Fruit fly (Drosophila melanogaster): ENCODE measurements around the gene Hml.

The Hml gene

dm6 chr3L:13862403-13862802, 16.5 kb downstream of the Hml start (continued):
- TF ChIP-seq CG7357 (GFP tag; IDR thresholded peaks at IDR 0.05), result peak; percentile 78; the same call in 2 of the 3 replicates
- TF ChIP-seq lbe (GFP tag; optimal IDR thresholded peaks at IDR 0.05), result no peak
- no peak for TF ChIP-seq nau (GFP tag; optimal IDR thresholded peaks at IDR 0.05)
- TF ChIP-seq zfh1 (GFP tag; IDR thresholded peaks at IDR 0.05), result peak; percentile 92
- peak; percentile 66 for TF ChIP-seq CG3838 (GFP tag; optimal IDR thresholded peaks at IDR 0.05)
- peak; percentile 89 for TF ChIP-seq Hsf (GFP tag; optimal IDR thresholded peaks at IDR 0.05)
- no peak for TF ChIP-seq CG1792 (GFP tag; optimal IDR thresholded peaks at IDR 0.05)
- TF ChIP-seq CG4360 (GFP tag; IDR thresholded peaks at IDR 0.05), result peak; percentile 65
- peak; percentile 75 for TF ChIP-seq crol (GFP tag; IDR thresholded peaks at IDR 0.05)
- no peak for TF ChIP-seq Ada2b (GFP tag; IDR thresholded peaks at IDR 0.05)
- peak; percentile 88 for TF ChIP-seq Dad (GFP tag; optimal IDR thresholded peaks at IDR 0.05)
- TF ChIP-seq CG5180 (GFP tag; optimal IDR thresholded peaks at IDR 0.05), result no peak
- peak; percentile 71 for TF ChIP-seq Drgx (GFP tag; IDR thresholded peaks at IDR 0.05)
- peak; percentile 61 for TF ChIP-seq CG8281 (tag; optimal IDR thresholded peaks at IDR 0.05)
- peak; percentile 76 for TF ChIP-seq CG8089 (GFP tag; optimal IDR thresholded peaks at IDR 0.05)
- peak; percentile 57 for TF ChIP-seq E2f2 (GFP tag; IDR thresholded peaks at IDR 0.05)
- peak; percentile 93 for TF ChIP-seq GATAe (GFP tag; conservative IDR thresholded peaks at IDR 0.05)
- TF ChIP-seq nerfin-1 (tag; optimal IDR thresholded peaks at IDR 0.05), result no peak
- peak; percentile 95 for TF ChIP-seq sens (GFP tag)
- TF ChIP-seq CG13296 (GFP tag; optimal IDR thresholded peaks at IDR 0.05), result peak; percentile 76
- peak; percentile 56; the same call in 1 of the 2 replicates for TF ChIP-seq tna (GFP tag; IDR thresholded peaks at IDR 0.05; ENCODE audit: partially characterized antibody)
- peak; percentile 58 for TF ChIP-seq CG8388 (GFP tag; optimal IDR thresholded peaks at IDR 0.05)
- no peak for TF ChIP-seq Dp (GFP tag; optimal IDR thresholded peaks at IDR 0.05)
- no peak; the same call in 1 of the 3 replicates for TF ChIP-seq CG2889 (GFP tag; IDR thresholded peaks at IDR 0.05)
- peak; percentile 59 for TF ChIP-seq CG11723 (GFP tag; optimal IDR thresholded peaks at IDR 0.05)
- TF ChIP-seq CG11696 (GFP tag; IDR thresholded peaks at IDR 0.05), result peak; percentile 60; the same call in 1 of the 2 replicates
- 0 out of 2 replicates have a peak, but pooled peaks have one; percentile 31 for TF ChIP-seq ara (GFP tag; IDR thresholded peaks at IDR 0.05)
- peak; percentile 95 for TF ChIP-seq otp (GFP tag; IDR thresholded peaks at IDR 0.05)
- peak; percentile 95; the same call in 1 of the 2 replicates for TF ChIP-seq ttk (GFP tag; IDR thresholded peaks at IDR 0.05)
- peak; percentile 88 for TF ChIP-seq Hmr (GFP tag; optimal IDR thresholded peaks at IDR 0.05)
- TF ChIP-seq sc (optimal IDR thresholded peaks at IDR 0.05), result no peak
- peak; percentile 46 for TF ChIP-seq sc (GFP tag; optimal IDR thresholded peaks at IDR 0.05)
- peak; percentile 58 for TF ChIP-seq CG12299 (tag; optimal IDR thresholded peaks at IDR 0.05)
- TF ChIP-seq CG18476 (GFP tag; optimal IDR thresholded peaks at IDR 0.05), result no peak
- TF ChIP-seq B-H1 (GFP tag; IDR thresholded peaks at IDR 0.05), result peak; percentile 61
- peak; percentile 91 for TF ChIP-seq her (GFP tag; optimal IDR thresholded peaks at IDR 0.05)
- peak; percentile 72 for TF ChIP-seq nmo (GFP tag; optimal IDR thresholded peaks at IDR 0.05)
- TF ChIP-seq B-H2 (GFP tag; optimal IDR thresholded peaks at IDR 0.05), result peak; percentile 88
- no peak; the same call in 1 of the 2 replicates for TF ChIP-seq Doc2 (GFP tag; IDR thresholded peaks at IDR 0.05)
- TF ChIP-seq lmd (GFP tag; IDR thresholded peaks at IDR 0.05), result peak; percentile 96
- peak; percentile 83 for TF ChIP-seq maf-S (GFP tag; optimal IDR thresholded peaks at IDR 0.05)
- TF ChIP-seq Dfd (GFP tag; optimal IDR thresholded peaks at IDR 0.05), result no peak
- TF ChIP-seq HLH54F (GFP tag; optimal IDR thresholded peaks at IDR 0.05), result peak; percentile 89
- TF ChIP-seq CG14667 (GFP tag; IDR thresholded peaks at IDR 0.05), result peak; percentile 95
- no peak for TF ChIP-seq h (optimal IDR thresholded peaks at IDR 0.05)
- TF ChIP-seq slbo (GFP tag; IDR thresholded peaks at IDR 0.05), result peak; percentile 99
- TF ChIP-seq CG3163 (GFP tag; optimal IDR thresholded peaks at IDR 0.05), result peak; percentile 74
- TF ChIP-seq CG16815 (GFP tag; optimal IDR thresholded peaks at IDR 0.05), result peak; percentile 81
- TF ChIP-seq kni (GFP tag; optimal IDR thresholded peaks at IDR 0.05), result no peak
